Worm (Caenorhabditis elegans): ENCODE data around the gene tmed-10.

Gene tmed-10

ce11 chrV:11323720-11324119 is 3.0 kb downstream of the tmed-10 start, which contains the start of gene str-141:
Gene str-141, minus strand, starts transcription at chrV:11323820.
- TF ChIP-seq lin-13 (tag; optimal IDR thresholded peaks at IDR 0.05): no peak
- TF ChIP-seq lsy-2 (tag; optimal IDR thresholded peaks at IDR 0.05): no peak
- no peak for TF ChIP-seq ces-1 (GFP tag; optimal IDR thresholded peaks at IDR 0.05)
- TF ChIP-seq sptf-1 (tag; optimal IDR thresholded peaks at IDR 0.05): no peak
- no peak for TF ChIP-seq elt-3 (tag; optimal IDR thresholded peaks at IDR 0.05)
- TF ChIP-seq nhr-237 (tag; optimal IDR thresholded peaks at IDR 0.05): no peak
- TF ChIP-seq snpc-4 (tag; optimal IDR thresholded peaks at IDR 0.05): no peak
- no peak for TF ChIP-seq ham-2 (GFP tag; optimal IDR thresholded peaks at IDR 0.05)
- no peak for TF ChIP-seq elt-1 (tag; optimal IDR thresholded peaks at IDR 0.05; ENCODE audit: borderline replicate concordance, insufficient read depth)
- TF ChIP-seq bed-3 (GFP tag; optimal IDR thresholded peaks at IDR 0.05): no peak
- TF ChIP-seq nhr-28 (tag; optimal IDR thresholded peaks at IDR 0.05): no peak
- TF ChIP-seq tbx-8 (GFP tag; optimal IDR thresholded peaks at IDR 0.05): no peak
- no peak for TF ChIP-seq ztf-11 (tag; optimal IDR thresholded peaks at IDR 0.05)
- TF ChIP-seq ceh-39 (tag; optimal IDR thresholded peaks at IDR 0.05): no peak
- TF ChIP-seq ceh-83 (GFP tag; optimal IDR thresholded peaks at IDR 0.05): no peak
- TF ChIP-seq mls-2 (tag; optimal IDR thresholded peaks at IDR 0.05): no peak
- TF ChIP-seq cnd-1 (tag; optimal IDR thresholded peaks at IDR 0.05): no peak
- no peak for TF ChIP-seq zip-8 (tag; optimal IDR thresholded peaks at IDR 0.05)

- TF ChIP-seq unc-120 (tag; optimal IDR thresholded peaks at IDR 0.05; ENCODE audit: poor library complexity, severe bottlenecking) (peak; percentile 19), nhr-12 (tag; optimal IDR thresholded peaks at IDR 0.05) (no peak), tbx-8 (GFP tag; optimal IDR thresholded peaks at IDR 0.05) (no peak), hlh-1 (tag; optimal IDR thresholded peaks at IDR 0.05) (peak; percentile 48), sem-2 (GFP tag; optimal IDR thresholded peaks at IDR 0.05) (no peak), pha-4 (tag; optimal IDR thresholded peaks at IDR 0.05) (peak; percentile 40)
These were observed 5.0 kb downstream of the tmed-10 start, which contains the start of gene F47G9.4 for ce11 chrV:11321719-11322118. Gene F47G9.4, minus strand, starts transcription at chrV:11321816.

- no peak for TF ChIP-seq pha-4 (tag; optimal IDR thresholded peaks at IDR 0.05)
These were observed 5.9 kb downstream of the tmed-10 start for ce11 chrV:11320860-11321259.

- TF ChIP-seq ceh-83 (GFP tag; optimal IDR thresholded peaks at IDR 0.05) (no peak), mab-5 (tag; optimal IDR thresholded peaks at IDR 0.05) (no peak), hlh-1 (tag; optimal IDR thresholded peaks at IDR 0.05) (no peak), tbx-8 (GFP tag; optimal IDR thresholded peaks at IDR 0.05) (no peak), pha-4 (tag; optimal IDR thresholded peaks at IDR 0.05) (no peak), ces-1 (GFP tag; optimal IDR thresholded peaks at IDR 0.05) (no peak), sptf-1 (tag; optimal IDR thresholded peaks at IDR 0.05) (no peak), ztf-11 (tag; optimal IDR thresholded peaks at IDR 0.05) (no peak), bed-3 (GFP tag; optimal IDR thresholded peaks at IDR 0.05) (no peak), unc-120 (tag; optimal IDR thresholded peaks at IDR 0.05; ENCODE audit: poor library complexity, severe bottlenecking) (no peak), ham-2 (GFP tag; optimal IDR thresholded peaks at IDR 0.05) (no peak), lsy-2 (tag; optimal IDR thresholded peaks at IDR 0.05) (no peak), nhr-76 (tag; optimal IDR thresholded peaks at IDR 0.05) (no peak), nhr-237 (tag; optimal IDR thresholded peaks at IDR 0.05) (no peak), mls-2 (tag; optimal IDR thresholded peaks at IDR 0.05) (no peak), blmp-1 (tag; optimal IDR thresholded peaks at IDR 0.05) (no peak)
These were observed 10.0 kb downstream of the tmed-10 start, which contains the start of gene cutl-18 for ce11 chrV:11316801-11317200. Gene cutl-18, minus strand, starts transcription at chrV:11316901.

- TF ChIP-seq sptf-1 (tag; optimal IDR thresholded peaks at IDR 0.05): peak; percentile 99
- peak; percentile 98 for TF ChIP-seq flh-1 (GFP tag; optimal IDR thresholded peaks at IDR 0.05)
- TF ChIP-seq tbx-8 (GFP tag; optimal IDR thresholded peaks at IDR 0.05): peak; percentile 99
- TF ChIP-seq ceh-39 (tag; optimal IDR thresholded peaks at IDR 0.05): peak; percentile 52
- peak; percentile 99 for TF ChIP-seq ham-2 (GFP tag; optimal IDR thresholded peaks at IDR 0.05)
- TF ChIP-seq ztf-11 (tag; optimal IDR thresholded peaks at IDR 0.05): peak; percentile 98
- TF ChIP-seq cnd-1 (tag; optimal IDR thresholded peaks at IDR 0.05): peak; percentile 99
- TF ChIP-seq unc-39 (tag; optimal IDR thresholded peaks at IDR 0.05): peak; percentile 100
- TF ChIP-seq ceh-83 (GFP tag; optimal IDR thresholded peaks at IDR 0.05): peak; percentile 100
- no peak for TF ChIP-seq snpc-4 (tag; optimal IDR thresholded peaks at IDR 0.05)
- peak; percentile 91 for TF ChIP-seq unc-62 (GFP tag; optimal IDR thresholded peaks at IDR 0.05)
- TF ChIP-seq lsy-2 (tag; optimal IDR thresholded peaks at IDR 0.05): peak; percentile 75
- peak; percentile 98 for TF ChIP-seq bed-3 (GFP tag; optimal IDR thresholded peaks at IDR 0.05)
- TF ChIP-seq lin-13 (tag; optimal IDR thresholded peaks at IDR 0.05): peak; percentile 95
- peak; percentile 100 for TF ChIP-seq drap-1 (GFP tag; optimal IDR thresholded peaks at IDR 0.05)
- TF ChIP-seq elt-3 (tag; optimal IDR thresholded peaks at IDR 0.05): peak; percentile 91
- no peak for TF ChIP-seq zip-8 (tag; optimal IDR thresholded peaks at IDR 0.05)
- peak; percentile 63 for TF ChIP-seq nhr-237 (tag; optimal IDR thresholded peaks at IDR 0.05)
- TF ChIP-seq blmp-1 (tag; optimal IDR thresholded peaks at IDR 0.05): peak; percentile 77
- TF ChIP-seq nhr-12 (tag; optimal IDR thresholded peaks at IDR 0.05): peak; percentile 89
- TF ChIP-seq nhr-28 (tag; optimal IDR thresholded peaks at IDR 0.05): peak; percentile 92
- peak; percentile 99 for TF ChIP-seq M03D4.4 (tag; optimal IDR thresholded peaks at IDR 0.05)
- TF ChIP-seq elt-1 (tag; optimal IDR thresholded peaks at IDR 0.05; ENCODE audit: borderline replicate concordance, insufficient read depth): peak; percentile 83
- peak; percentile 98 for TF ChIP-seq sem-2 (GFP tag; optimal IDR thresholded peaks at IDR 0.05)
- peak; percentile 100 for TF ChIP-seq lin-32 (GFP tag; optimal IDR thresholded peaks at IDR 0.05)
- peak; percentile 98 for TF ChIP-seq unc-120 (tag; optimal IDR thresholded peaks at IDR 0.05; ENCODE audit: poor library complexity, severe bottlenecking)
- TF ChIP-seq pha-4 (tag; optimal IDR thresholded peaks at IDR 0.05): peak; percentile 83
- no peak for TF ChIP-seq ces-1 (GFP tag; optimal IDR thresholded peaks at IDR 0.05)
- TF ChIP-seq mab-5 (tag; optimal IDR thresholded peaks at IDR 0.05): peak; percentile 74
- TF ChIP-seq ceh-43 (GFP tag; optimal IDR thresholded peaks at IDR 0.05): peak; percentile 98
- TF ChIP-seq nhr-76 (tag; optimal IDR thresholded peaks at IDR 0.05): peak; percentile 81
- TF ChIP-seq nhr-2 (tag; optimal IDR thresholded peaks at IDR 0.05): peak; percentile 27
These were observed 12.5 kb downstream of the tmed-10 start for ce11 chrV:11314025-11314880.
